Fruit fly (Drosophila melanogaster): ENCODE results near the gene CG6980.

CG6980 gene

dm6 chr3R:24813637-24814301 is 6.3 kb downstream of the CG6980 start, which contains the start of the genes lili and CG34150 (continued):
- TF ChIP-seq MESR4 (GFP tag; optimal IDR thresholded peaks at IDR 0.05) (peak; percentile 65), CG2712 (tag; optimal IDR thresholded peaks at IDR 0.05) (peak; percentile 86), prd (optimal IDR thresholded peaks at IDR 0.05) (no peak), prd (GFP tag; IDR thresholded peaks at IDR 0.05) (peak; percentile 84), stwl (tag; optimal IDR thresholded peaks at IDR 0.05) (peak; percentile 75), az2 (GFP tag; optimal IDR thresholded peaks at IDR 0.05) (peak; percentile 80), Bteb2 (GFP tag; optimal IDR thresholded peaks at IDR 0.05) (peak; percentile 86), da (GFP tag; optimal IDR thresholded peaks at IDR 0.05) (peak; percentile 22), CG10267 (tag; optimal IDR thresholded peaks at IDR 0.05) (peak; percentile 80), dimm (GFP tag; IDR thresholded peaks at IDR 0.05) (no peak), caup (GFP tag; optimal IDR thresholded peaks at IDR 0.05; ENCODE audit: severe bottlenecking) (peak; percentile 53), Taf1 (GFP tag; IDR thresholded peaks at IDR 0.05) (peak; percentile 77), CHES-1-like (GFP tag; optimal IDR thresholded peaks at IDR 0.05) (peak; percentile 80), CG4820 (GFP tag; optimal IDR thresholded peaks at IDR 0.05) (peak; percentile 74), CG9932 (GFP tag; IDR thresholded peaks at IDR 0.05) (peak; percentile 88), dysf (GFP tag; IDR thresholded peaks at IDR 0.05) (peak; percentile 66), CG12391 (tag; optimal IDR thresholded peaks at IDR 0.05) (peak; percentile 93), CG32532 (GFP tag; IDR thresholded peaks at IDR 0.05) (peak; percentile 81), Abd-B (GFP tag; optimal IDR thresholded peaks at IDR 0.05) (peak; percentile 78), Mrtf (GFP tag; IDR thresholded peaks at IDR 0.05) (0 out of 3 replicates have a peak, but pooled peaks have one; percentile 45), stc (GFP tag; IDR thresholded peaks at IDR 0.05) (peak; percentile 56), D19B (GFP tag; optimal IDR thresholded peaks at IDR 0.05) (peak; percentile 19), CG5953 (GFP tag; IDR thresholded peaks at IDR 0.05) (peak; percentile 33; the same call in 1 of the 2 replicates), CG7357 (GFP tag; IDR thresholded peaks at IDR 0.05) (peak; percentile 44; the same call in 1 of the 3 replicates), CG4328 (GFP tag; optimal IDR thresholded peaks at IDR 0.05) (peak; percentile 65), nom (GFP tag; optimal IDR thresholded peaks at IDR 0.05) (peak; percentile 33), CG6765 (GFP tag; optimal IDR thresholded peaks at IDR 0.05) (peak; percentile 10), CG14050 (GFP tag; IDR thresholded peaks at IDR 0.05) (peak; percentile 48; the same call in 1 of the 3 replicates), chm (GFP tag; IDR thresholded peaks at IDR 0.05) (peak; percentile 87), CG15514 (GFP tag; optimal IDR thresholded peaks at IDR 0.05) (peak; percentile 79), tx (GFP tag; optimal IDR thresholded peaks at IDR 0.05) (peak; percentile 61), CG10462 (GFP tag; optimal IDR thresholded peaks at IDR 0.05) (peak; percentile 71), sob (GFP tag; IDR thresholded peaks at IDR 0.05) (peak; percentile 86), CG7928 (GFP tag; optimal IDR thresholded peaks at IDR 0.05) (peak; percentile 54), CG4854 (GFP tag; optimal IDR thresholded peaks at IDR 0.05) (peak; percentile 61), CG8478 (optimal IDR thresholded peaks at IDR 0.05) (no peak), chif (GFP tag; optimal IDR thresholded peaks at IDR 0.05) (peak; percentile 52 to 74), grn (GFP tag; optimal IDR thresholded peaks at IDR 0.05) (no peak), HLH54F (GFP tag; optimal IDR thresholded peaks at IDR 0.05) (peak; percentile 75), sim (GFP tag; IDR thresholded peaks at IDR 0.05) (no peak), Rx (GFP tag; IDR thresholded peaks at IDR 0.05) (no peak), Dek (tag; optimal IDR thresholded peaks at IDR 0.05) (peak; percentile 62), unpg (GFP tag; optimal IDR thresholded peaks at IDR 0.05) (peak; percentile 71), zfh1 (GFP tag; IDR thresholded peaks at IDR 0.05) (peak; percentile 74; the same call in 2 of the 3 replicates), maf-S (GFP tag; optimal IDR thresholded peaks at IDR 0.05) (peak; percentile 62), Oli (tag; optimal IDR thresholded peaks at IDR 0.05) (peak; percentile 50), Doc3 (GFP tag; IDR thresholded peaks at IDR 0.05; ENCODE audit: partially characterized antibody) (peak; percentile 71), lmd (GFP tag; IDR thresholded peaks at IDR 0.05) (peak; percentile 61; the same call in 1 of the 2 replicates), Fer2 (tag; optimal IDR thresholded peaks at IDR 0.05) (peak; percentile 81), Lpt (GFP tag; optimal IDR thresholded peaks at IDR 0.05) (no peak)

All from whole organism, embryonic.